Worm (Caenorhabditis elegans): Measurements from ENCODE around the gene C47E12.14.

- TF ChIP-seq tbx-2 (tag; optimal IDR thresholded peaks at IDR 0.05) (no peak), mep-1 (tag; optimal IDR thresholded peaks at IDR 0.05) (no peak), snpc-4 (tag; optimal IDR thresholded peaks at IDR 0.05) (no peak), ztf-11 (tag; optimal IDR thresholded peaks at IDR 0.05) (no peak), nhr-237 (tag; optimal IDR thresholded peaks at IDR 0.05) (no peak), lsy-2 (tag; optimal IDR thresholded peaks at IDR 0.05) (no peak), aha-1 (tag; optimal IDR thresholded peaks at IDR 0.05) (no peak), elt-3 (tag; optimal IDR thresholded peaks at IDR 0.05) (no peak), fkh-10 (GFP tag; optimal IDR thresholded peaks at IDR 0.05) (no peak), irx-1 (tag; optimal IDR thresholded peaks at IDR 0.05) (no peak), lin-39 (tag; optimal IDR thresholded peaks at IDR 0.05) (no peak), ceh-88 (GFP tag; IDR thresholded peaks at IDR 0.05) (no peak), alr-1 (tag; optimal IDR thresholded peaks at IDR 0.05; ENCODE audit: borderline replicate concordance) (no peak)
Observed at ce11 chrIV:9974392-9974791, 1.8 kb downstream of the C47E12.14 start, which contains the start of gene C47E12.9.
